Worm (Caenorhabditis elegans) whole organism, young adult: ENCODE measurements around the gene nxf-1.
A peak's percentile ranks its signal among the peaks of the same experiment; 100 is the strongest.

Experiments used
- F37B4.10 ChIP-seq: fragments of 200-800 bp; sonication (Bioruptor generic); IDR thresholded peaks from 2 replicates; pipeline ENCODE4 v1.3.6; 2022; ENCODE audit warnings: missing genetic modification characterization, missing compliant biosample characterization
- F55B11.4 ChIP-seq: sonication (generic microtip); optimal IDR thresholded peaks from 2 replicates; lab custom pipeline; 2016; ENCODE audit warnings: missing compliant biosample characterization, missing genetic modification characterization, borderline replicate concordance; ENCODE audit not compliant: insufficient read depth
- T07F8.4 ChIP-seq: sonication (generic microtip); optimal IDR thresholded peaks from 2 replicates; lab custom pipeline; 2016; ENCODE audit warnings: mild to moderate bottlenecking, missing genetic modification characterization, moderate library complexity, missing compliant biosample characterization
- T26A5.8 ChIP-seq: sonication (generic microtip); optimal IDR thresholded peaks from 2 replicates; lab custom pipeline; 2016; ENCODE audit warnings: missing genetic modification characterization, missing compliant biosample characterization
- Y56A3A.18 ChIP-seq: fragments of 200-800 bp; sonication (Bioruptor generic); IDR thresholded peaks from 2 replicates; pipeline ENCODE4 v1.3.6; 2022; ENCODE audit warnings: missing genetic modification reagents, missing genetic modification characterization, missing compliant biosample characterization
- Y67H2A.10 ChIP-seq: fragments of 200-800 bp; sonication (Bioruptor generic); conservative IDR thresholded peaks from 2 replicates; pipeline ENCODE4 v1.3.6; 2022; ENCODE audit warnings: missing genetic modification reagents, missing genetic modification characterization, missing compliant biosample characterization
- Y95B8A.8 ChIP-seq: fragments of 200-800 bp; sonication (Bioruptor generic); IDR thresholded peaks from 2 replicates; pipeline ENCODE4 v1.3.6; 2022; ENCODE audit warnings: missing genetic modification reagents, missing genetic modification characterization, missing compliant biosample characterization
- ZK185.1 ChIP-seq: sonication (generic microtip); optimal IDR thresholded peaks from 2 replicates; lab custom pipeline; 2016; ENCODE audit warnings: mild to moderate bottlenecking, missing genetic modification characterization, missing compliant biosample characterization; ENCODE audit not compliant: poor library complexity, severe bottlenecking
- attf-6 ChIP-seq: fragments of 200-800 bp; sonication (Bioruptor generic); IDR thresholded peaks from 2 replicates; pipeline ENCODE4 v1.3.6; 2022; ENCODE audit warnings: missing genetic modification reagents, missing genetic modification characterization, missing compliant biosample characterization
- bed-2 ChIP-seq: fragments of 200-800 bp; sonication (Bioruptor generic); IDR thresholded peaks from 2 replicates; pipeline ENCODE4 v1.3.6; 2022; ENCODE audit warnings: missing genetic modification reagents, missing genetic modification characterization, missing compliant biosample characterization
- cebp-1 ChIP-seq, 2 experiments: fragments of 200-800 bp in 1 of 2; sonication (Bioruptor generic) in 1 of 2; sonication (generic microtip) in 1 of 2; IDR thresholded peaks in 1 of 2; optimal IDR thresholded peaks in 1 of 2; 2 replicates each; pipeline versions ENCODE4 v1.3.6 to Lab custom; 2017 to 2022; ENCODE audit warnings: missing compliant biosample characterization in 2 of 2, missing genetic modification characterization in 2 of 2, mild to moderate bottlenecking in 1 of 2, missing genetic modification reagents in 1 of 2, moderate library complexity in 1 of 2
- ceh-91 ChIP-seq: fragments of 200-800 bp; sonication (Bioruptor generic); IDR thresholded peaks from 2 replicates; pipeline ENCODE4 v1.3.6; 2022; ENCODE audit warnings: missing genetic modification reagents, missing genetic modification characterization, missing compliant biosample characterization
- dpff-1 ChIP-seq: sonication (generic microtip); optimal IDR thresholded peaks from 2 replicates; lab custom pipeline; 2017; ENCODE audit warnings: mild to moderate bottlenecking, missing genetic modification characterization, missing compliant biosample characterization
- dpl-1 ChIP-seq: fragments of 150-350 bp; optimal IDR thresholded peaks from 2 replicates; lab custom pipeline; 2014; ENCODE audit warnings: missing biosample characterization, missing genetic modification reagents, missing genetic modification characterization
- egl-18 ChIP-seq: fragments of 200-800 bp; sonication (Bioruptor generic); IDR thresholded peaks from 2 replicates; pipeline ENCODE4 v1.3.6; 2022; ENCODE audit warnings: missing genetic modification reagents, missing genetic modification characterization, missing compliant biosample characterization
- egrh-3 ChIP-seq: fragments of 200-800 bp; sonication (Bioruptor generic); IDR thresholded peaks from 2 replicates; pipeline ENCODE4 v1.3.6; 2022; ENCODE audit warnings: missing genetic modification reagents, missing genetic modification characterization, missing compliant biosample characterization
- him-1 ChIP-seq: sonication (generic microtip); optimal IDR thresholded peaks from 2 replicates; lab custom pipeline; 2016; ENCODE audit warnings: missing genotype, missing genetic modification reagents, missing genetic modification characterization, missing compliant biosample characterization
- hlh-12 ChIP-seq: sonication (generic microtip); optimal IDR thresholded peaks from 2 replicates; lab custom pipeline; 2016; ENCODE audit warnings: missing genetic modification characterization, missing compliant biosample characterization
- hsf-1 ChIP-seq: fragments of 200-800 bp; sonication (Bioruptor generic); IDR thresholded peaks from 2 replicates; pipeline ENCODE4 v1.3.6; 2022; ENCODE audit warnings: missing genetic modification reagents, missing genetic modification characterization, missing compliant biosample characterization
- lag-1 ChIP-seq: fragments of 200-800 bp; sonication (Bioruptor generic); IDR thresholded peaks from 2 replicates; pipeline ENCODE4 v1.3.6; 2022; ENCODE audit warnings: missing genetic modification reagents, missing genetic modification characterization, missing compliant biosample characterization
- lin-40 ChIP-seq: sonication (generic microtip); optimal IDR thresholded peaks from 2 replicates; lab custom pipeline; 2016; ENCODE audit warnings: missing genetic modification characterization, mild to moderate bottlenecking, missing compliant biosample characterization, missing genotype, missing genetic modification reagents
- lir-1 ChIP-seq: fragments of 200-800 bp; sonication (Bioruptor generic); conservative IDR thresholded peaks from 2 replicates; pipeline ENCODE4 v1.3.6; 2022; ENCODE audit warnings: missing genetic modification reagents, missing genetic modification characterization, missing compliant biosample characterization
- madf-10 ChIP-seq: sonication (generic microtip); optimal IDR thresholded peaks from 2 replicates; lab custom pipeline; 2016; ENCODE audit warnings: mild to moderate bottlenecking, missing genetic modification characterization, missing compliant biosample characterization
- mcd-1 ChIP-seq: fragments of 200-800 bp; sonication (Bioruptor generic); IDR thresholded peaks from 2 replicates; pipeline ENCODE4 v1.3.6; 2022; ENCODE audit warnings: missing genetic modification reagents, missing genetic modification characterization, missing compliant biosample characterization
- mes-4 ChIP-seq: sonication (generic microtip); optimal IDR thresholded peaks from 2 replicates; lab custom pipeline; 2016; ENCODE audit warnings: missing genotype, missing genetic modification characterization, missing compliant biosample characterization
- pbrm-1 ChIP-seq: fragments of 200-800 bp; sonication (Bioruptor generic); IDR thresholded peaks from 2 replicates; pipeline ENCODE4 v1.3.6; 2022; ENCODE audit warnings: missing genetic modification reagents, missing genetic modification characterization, missing compliant biosample characterization
- repo-1 ChIP-seq: sonication (generic microtip); optimal IDR thresholded peaks from 2 replicates; lab custom pipeline; 2017; ENCODE audit warnings: mild to moderate bottlenecking, missing genetic modification characterization, missing compliant biosample characterization
- snpc-1.1 ChIP-seq: sonication (generic microtip); optimal IDR thresholded peaks from 2 replicates; lab custom pipeline; 2017; ENCODE audit warnings: missing genetic modification characterization, mild to moderate bottlenecking, missing compliant biosample characterization, antibody characterized with exemption, moderate library complexity, missing genotype, missing genetic modification reagents; ENCODE audit not compliant: insufficient read depth
- snpc-1.3 ChIP-seq: sonication (generic microtip); optimal IDR thresholded peaks from 2 replicates; lab custom pipeline; 2017; ENCODE audit warnings: missing genetic modification characterization, mild to moderate bottlenecking, missing compliant biosample characterization, antibody characterized with exemption, moderate library complexity, missing genotype, missing genetic modification reagents; ENCODE audit not compliant: insufficient read depth
- snpc-3.4 ChIP-seq: sonication (generic microtip); optimal IDR thresholded peaks from 2 replicates; lab custom pipeline; 2017; ENCODE audit warnings: missing genetic modification characterization, mild to moderate bottlenecking, missing compliant biosample characterization, antibody characterized with exemption, moderate library complexity, missing genotype, missing genetic modification reagents
- snpc-4 ChIP-seq, 5 experiments: fragments of 150-350 bp in 1 of 5; sonication (generic microtip) in 4 of 5; optimal IDR thresholded peaks; 2 replicates each; lab custom pipeline; 2014 to 2018; ENCODE audit warnings: missing genetic modification characterization in 5 of 5, missing biosample characterization in 3 of 5, antibody characterized with exemption in 2 of 5, mild to moderate bottlenecking in 2 of 5, missing compliant biosample characterization in 2 of 5, missing genotype in 2 of 5, moderate library complexity in 2 of 5, missing genetic modification reagents in 1 of 5
- tbx-9 ChIP-seq: sonication (generic microtip); optimal IDR thresholded peaks from 2 replicates; lab custom pipeline; 2016; ENCODE audit warnings: borderline replicate concordance, missing genetic modification characterization, inconsistent platforms, missing compliant biosample characterization
- zfh-2 ChIP-seq: fragments of 200-800 bp; sonication (Bioruptor generic); conservative IDR thresholded peaks from 2 replicates; pipeline ENCODE4 v1.3.6; 2022; ENCODE audit warnings: missing genetic modification reagents, missing genetic modification characterization, missing compliant biosample characterization
- ztf-22 ChIP-seq: fragments of 200-800 bp; sonication (Bioruptor generic); optimal IDR thresholded peaks from 2 replicates; lab custom pipeline; 2018; ENCODE audit warnings: mild to moderate bottlenecking, missing genetic modification characterization, moderate library complexity, missing compliant biosample characterization

Gene nxf-1

ce11 chrV:14405647-14406046 is 9.2 kb downstream of the nxf-1 start:
- TF ChIP-seq egl-18 (GFP tag; lab: Robert Waterston, UW): no peak
- TF ChIP-seq cebp-1 (GFP tag; IDR thresholded peaks at IDR 0.05; lab: Robert Waterston, UW): no peak
- no peak for TF ChIP-seq cebp-1 (tag; optimal IDR thresholded peaks at IDR 0.05; lab: Kevin White, UChicago)
- no peak for TF ChIP-seq tbx-9 (tag; lab: Kevin White, UChicago)
- TF ChIP-seq mes-4: no peak
- TF ChIP-seq lir-1 (GFP tag; lab: Robert Waterston, UW): no peak
- TF ChIP-seq Y67H2A.10 (GFP tag; lab: Robert Waterston, UW): no peak
- TF ChIP-seq attf-6 (GFP tag; lab: Robert Waterston, UW): no peak
- TF ChIP-seq T26A5.8: no peak
- TF ChIP-seq hsf-1 (GFP tag; lab: Robert Waterston, UW): no peak
- no peak for TF ChIP-seq bed-2 (GFP tag; lab: Robert Waterston, UW)
- no peak for TF ChIP-seq F55B11.4 (tag; lab: Kevin White, UChicago)
- no peak for TF ChIP-seq snpc-3.4 (tag; lab: Kevin White, UChicago)
- no peak for TF ChIP-seq ceh-91 (GFP tag; lab: Robert Waterston, UW)
- TF ChIP-seq ZK185.1 (tag; lab: Kevin White, UChicago): no peak
- no peak for TF ChIP-seq Y56A3A.18 (GFP tag; lab: Robert Waterston, UW)
- TF ChIP-seq dpff-1 (tag; lab: Kevin White, UChicago): no peak
- no peak for TF ChIP-seq ztf-22 (GFP tag; lab: Kevin White, UChicago)
- TF ChIP-seq repo-1: no peak
- no peak for TF ChIP-seq lin-40

ce11 chrV:14396123-14396669 is 18.6 kb downstream of the nxf-1 start:
- 0 out of 2 replicates have a peak, but pooled peaks have one; percentile 79 for TF ChIP-seq F37B4.10 (GFP tag; lab: Robert Waterston, UW)
- peak; percentile 83 for TF ChIP-seq snpc-1.1 (tag; lab: Kevin White, UChicago)
- TF ChIP-seq pbrm-1 (GFP tag; lab: Robert Waterston, UW): peak; percentile 54; the same call in 1 of the 2 replicates
- TF ChIP-seq ceh-91 (GFP tag; lab: Robert Waterston, UW): no peak
- no peak for TF ChIP-seq mcd-1 (GFP tag; lab: Robert Waterston, UW)
- TF ChIP-seq snpc-4 (GFP tag; optimal IDR thresholded peaks at IDR 0.05; lab: Kevin White, UChicago): peak; percentile 80
- TF ChIP-seq snpc-4 (tag; optimal IDR thresholded peaks at IDR 0.05; lab: Kevin White, UChicago): peak in 3 of 4 experiments; percentile 84 to 96 (median 93)
- TF ChIP-seq lag-1 (GFP tag; lab: Robert Waterston, UW): no peak
- peak; percentile 27 for TF ChIP-seq him-1
- TF ChIP-seq snpc-3.4 (tag; lab: Kevin White, UChicago): peak; percentile 50

- TF ChIP-seq dpl-1 (no peak), F55B11.4 (tag; lab: Kevin White, UChicago) (no peak), mes-4 (no peak), snpc-3.4 (tag; lab: Kevin White, UChicago) (no peak), Y95B8A.8 (no peak), ztf-22 (GFP tag; lab: Kevin White, UChicago) (no peak), T07F8.4 (tag; lab: Kevin White, UChicago) (no peak), hlh-12 (no peak)
- TF ChIP-seq, all 124 proteins: peak for 0
Observed at ce11 chrV:14394743-14395142, 20.1 kb downstream of the nxf-1 start, which contains the start of gene C15H11.13. C15H11.13 (plus strand) TSS chrV:14395043.

ce11 chrV:14393504-14393903 is 21.3 kb downstream of the nxf-1 start, which contains the start of gene C15H11.1:
C15H11.1 (plus strand) TSS chrV:14393804.
- TF ChIP-seq zfh-2 (no peak), madf-10 (tag; lab: Kevin White, UChicago) (no peak), snpc-1.3 (tag; lab: Kevin White, UChicago) (no peak), egrh-3 (no peak)
